Worm (Caenorhabditis elegans): ENCODE data around the gene twk-13.

- TF ChIP-seq hnd-1 (tag; optimal IDR thresholded peaks at IDR 0.05) (no peak), flt-1 (GFP tag; IDR thresholded peaks at IDR 0.05) (no peak), tbx-11 (GFP tag; IDR thresholded peaks at IDR 0.05) (no peak), ceh-36 (tag; optimal IDR thresholded peaks at IDR 0.05) (no peak), tbx-37 (GFP tag; conservative IDR thresholded peaks at IDR 0.05) (no peak), ama-1 (optimal IDR thresholded peaks at IDR 0.05) (no peak), hmbx-1 (tag; optimal IDR thresholded peaks at IDR 0.05) (no peak), scrt-1 (GFP tag; IDR thresholded peaks at IDR 0.05) (no peak)
Observed at ce11 chrV:12326638-12327037, 11.2 kb downstream of the twk-13 start.

All from whole organism, early embryonic.